Fruit fly (Drosophila melanogaster) whole organism, embryonic: Measurements from ENCODE around the gene CG45045.

Experiments
- Aef1 ChIP-seq: fragments of 200-800 bp; sonication (Bioruptor generic); IDR thresholded peaks from 3 replicates; pipeline ENCODE4 v1.3.6; 2022; ENCODE audit warnings: missing biosample characterization, missing genetic modification characterization
- CG10209 ChIP-seq: fragments of 200-800 bp; sonication (Bioruptor generic); optimal IDR thresholded peaks from 3 replicates; lab custom pipeline; 2017; ENCODE audit warnings: missing biosample characterization, mild to moderate bottlenecking, missing genetic modification characterization, missing genetic modification reagents
- CG11093 ChIP-seq: fragments of 200-800 bp; sonication (Bioruptor generic); IDR thresholded peaks from 3 replicates; pipeline ENCODE4 v1.3.6; 2022; ENCODE audit warnings: missing biosample characterization, missing genetic modification characterization
- CG11723 ChIP-seq: fragments of 200-800 bp; sonication (Bioruptor generic); optimal IDR thresholded peaks from 2 replicates; lab custom pipeline; 2017; ENCODE audit warnings: missing biosample characterization, mild to moderate bottlenecking, missing genetic modification characterization
- CG17359 ChIP-seq: fragments of 200-800 bp; sonication (Bioruptor generic); optimal IDR thresholded peaks from 3 replicates; lab custom pipeline; 2018; ENCODE audit warnings: missing biosample characterization, mild to moderate bottlenecking, missing genetic modification characterization, moderate library complexity
- CG17802 ChIP-seq: fragments of 200-800 bp; sonication (Bioruptor generic); optimal IDR thresholded peaks from 2 replicates; lab custom pipeline; 2018; ENCODE audit warnings: missing biosample characterization, mild to moderate bottlenecking, missing genetic modification characterization, moderate library complexity
- CG17912 ChIP-seq: fragments of 200-800 bp; sonication (Bioruptor generic); optimal IDR thresholded peaks from 2 replicates; lab custom pipeline; 2018; ENCODE audit warnings: missing biosample characterization, mild to moderate bottlenecking, missing genetic modification characterization
- CG2120 ChIP-seq: fragments of 200-800 bp; sonication (Bioruptor generic); optimal IDR thresholded peaks from 3 replicates; lab custom pipeline; 2016; ENCODE audit warnings: missing biosample characterization, missing genetic modification characterization
- CG2712 ChIP-seq: fragments of 200-800 bp; optimal IDR thresholded peaks from 3 replicates; lab custom pipeline; 2019; ENCODE audit warnings: missing biosample characterization, mild to moderate bottlenecking, missing genetic modification characterization, moderate library complexity
- CG34224 ChIP-seq: fragments of 200-800 bp; sonication (Bioruptor generic); IDR thresholded peaks from 3 replicates; pipeline ENCODE4 v1.3.6; 2022; ENCODE audit warnings: missing biosample characterization, missing genetic modification characterization; ENCODE audit not compliant: partially characterized antibody
- CG3995 ChIP-seq: fragments of 200-800 bp; sonication (Bioruptor generic); optimal IDR thresholded peaks from 3 replicates; lab custom pipeline; 2016; ENCODE audit warnings: missing biosample characterization, missing genetic modification characterization
- CG5245 ChIP-seq: fragments of 200-800 bp; sonication (Bioruptor generic); optimal IDR thresholded peaks from 3 replicates; lab custom pipeline; 2016; ENCODE audit warnings: missing biosample characterization, missing genetic modification characterization
- CG6854 ChIP-seq: fragments of 200-800 bp; sonication (Bioruptor generic); optimal IDR thresholded peaks from 3 replicates; lab custom pipeline; 2017; ENCODE audit warnings: missing biosample characterization, mild to moderate bottlenecking, missing genetic modification characterization
- CG7963 ChIP-seq: fragments of 200-800 bp; sonication (Bioruptor generic); IDR thresholded peaks from 3 replicates; pipeline ENCODE4 v1.3.6; 2022; ENCODE audit warnings: missing biosample characterization, missing genetic modification characterization; ENCODE audit not compliant: partially characterized antibody
- CG9215 ChIP-seq: fragments of 200-800 bp; sonication (Bioruptor generic); IDR thresholded peaks from 2 replicates; pipeline ENCODE4 v1.3.6; 2022; ENCODE audit warnings: missing biosample characterization, missing genetic modification characterization
- CG9932 ChIP-seq: fragments of 200-800 bp; sonication (Bioruptor generic); IDR thresholded peaks from 2 replicates; pipeline ENCODE4 v1.3.6; 2022; ENCODE audit warnings: missing biosample characterization, missing genetic modification characterization
- CoRest ChIP-seq: fragments of 200-800 bp; sonication (Bioruptor generic); optimal IDR thresholded peaks from 3 replicates; lab custom pipeline; 2018; ENCODE audit warnings: missing biosample characterization, mild to moderate bottlenecking, missing genetic modification characterization, moderate library complexity
- Deaf1 ChIP-seq: fragments of 200-800 bp; optimal IDR thresholded peaks from 3 replicates; lab custom pipeline; 2019; ENCODE audit warnings: missing biosample characterization, mild to moderate bottlenecking, missing genetic modification characterization, moderate library complexity
- Fer3 ChIP-seq: fragments of 200-800 bp; sonication (Bioruptor generic); optimal IDR thresholded peaks from 2 replicates; lab custom pipeline; 2018; ENCODE audit warnings: missing biosample characterization, mild to moderate bottlenecking, missing genetic modification characterization, moderate library complexity
- Gsc ChIP-seq: fragments of 200-800 bp; sonication (Bioruptor generic); IDR thresholded peaks from 2 replicates; pipeline ENCODE4 v1.3.6; 2022; ENCODE audit warnings: missing biosample characterization, missing genetic modification characterization
- Hey ChIP-seq: fragments of 200-800 bp; sonication (Bioruptor generic); optimal IDR thresholded peaks from 3 replicates; lab custom pipeline; 2018; ENCODE audit warnings: missing biosample characterization, mild to moderate bottlenecking, missing genetic modification characterization
- Hmx ChIP-seq: fragments of 200-800 bp; sonication (Bioruptor generic); optimal IDR thresholded peaks from 2 replicates; lab custom pipeline; 2016; ENCODE audit warnings: missing biosample characterization, missing genetic modification characterization
- Mrtf ChIP-seq: fragments of 200-800 bp; sonication (Bioruptor generic); IDR thresholded peaks from 3 replicates; pipeline ENCODE4 v1.3.6; 2022; ENCODE audit warnings: missing biosample characterization, missing genetic modification characterization
- NC2β ChIP-seq: fragments of 200-800 bp; sonication (Bioruptor generic); optimal IDR thresholded peaks from 2 replicates; lab custom pipeline; 2016; ENCODE audit warnings: missing biosample characterization, missing genetic modification characterization
- NfI ChIP-seq: fragments of 200-800 bp; sonication (Bioruptor generic); optimal IDR thresholded peaks from 3 replicates; lab custom pipeline; 2018; ENCODE audit warnings: missing biosample characterization, mild to moderate bottlenecking, missing genetic modification characterization, moderate library complexity
- Side ChIP-seq: fragments of 200-800 bp; sonication (Bioruptor generic); optimal IDR thresholded peaks from 2 replicates; lab custom pipeline; 2016; ENCODE audit warnings: missing biosample characterization, missing genetic modification characterization
- Sox102F ChIP-seq: fragments of 200-800 bp; sonication (Bioruptor generic); optimal IDR thresholded peaks from 2 replicates; lab custom pipeline; 2018; ENCODE audit warnings: missing biosample characterization, mild to moderate bottlenecking, missing genetic modification characterization, moderate library complexity
- Stat92E ChIP-seq, 3 experiments: fragments of >200 bp in 2 of 3; fragments of 200-800 bp in 1 of 3; sonication (Bioruptor generic) in 1 of 3; optimal IDR thresholded peaks; 2 replicates each; lab custom pipeline; 2017 to 2019; ENCODE audit warnings: missing biosample characterization in 3 of 3, missing genetic modification characterization in 3 of 3, mild to moderate bottlenecking in 1 of 3, moderate library complexity in 1 of 3
- Vsx1 ChIP-seq: fragments of 200-800 bp; sonication (Bioruptor generic); optimal IDR thresholded peaks from 2 replicates; lab custom pipeline; 2017; ENCODE audit warnings: missing biosample characterization, mild to moderate bottlenecking, missing genetic modification characterization, missing genetic modification reagents
- ac ChIP-seq: fragments of 200-800 bp; sonication (Bioruptor generic); optimal IDR thresholded peaks from 3 replicates; lab custom pipeline; 2017; ENCODE audit warnings: missing biosample characterization, mild to moderate bottlenecking, missing genetic modification characterization
- aop ChIP-seq: fragments of 200-800 bp; sonication (Bioruptor generic); IDR thresholded peaks from 2 replicates; pipeline ENCODE4 v1.3.6; 2022; ENCODE audit warnings: missing biosample characterization, missing genetic modification characterization
- bcd ChIP-seq: fragments of 200-800 bp; sonication (Bioruptor generic); optimal IDR thresholded peaks from 2 replicates; lab custom pipeline; 2017; ENCODE audit warnings: missing biosample characterization, mild to moderate bottlenecking, missing genetic modification characterization
- chinmo ChIP-seq: fragments of 200-800 bp; sonication (Bioruptor generic); IDR thresholded peaks from 4 replicates; pipeline ENCODE4 v1.3.6; 2022; ENCODE audit warnings: missing biosample characterization, missing genetic modification characterization; ENCODE audit not compliant: partially characterized antibody
- ems ChIP-seq: fragments of 200-800 bp; sonication (Bioruptor generic); optimal IDR thresholded peaks from 3 replicates; lab custom pipeline; 2016; ENCODE audit warnings: missing biosample characterization, missing genetic modification characterization
- inv ChIP-seq: fragments of 200-800 bp; sonication (Bioruptor generic); IDR thresholded peaks from 2 replicates; pipeline ENCODE4 v1.3.6; 2022; ENCODE audit warnings: missing biosample characterization, missing genetic modification characterization; ENCODE audit not compliant: partially characterized antibody
- lilli ChIP-seq: fragments of 200-800 bp; sonication (Bioruptor generic); optimal IDR thresholded peaks from 3 replicates; lab custom pipeline; 2016; ENCODE audit warnings: missing biosample characterization, missing genetic modification characterization
- mirr ChIP-seq: fragments of 200-800 bp; sonication (Bioruptor generic); optimal IDR thresholded peaks from 3 replicates; lab custom pipeline; 2018; ENCODE audit warnings: missing biosample characterization, mild to moderate bottlenecking, missing genetic modification characterization
- nau ChIP-seq: fragments of 200-800 bp; sonication (Bioruptor generic); optimal IDR thresholded peaks from 3 replicates; lab custom pipeline; 2017; ENCODE audit warnings: missing biosample characterization, mild to moderate bottlenecking, missing genetic modification characterization, missing genetic modification reagents
- nerfin-1 ChIP-seq: fragments of 200-800 bp; sonication (Bioruptor generic); optimal IDR thresholded peaks from 3 replicates; lab custom pipeline; 2019; ENCODE audit warnings: missing biosample characterization, mild to moderate bottlenecking, missing genetic modification characterization, moderate library complexity
- onecut ChIP-seq: fragments of 200-800 bp; sonication (Bioruptor generic); IDR thresholded peaks from 2 replicates; pipeline ENCODE4 v1.3.6; 2022; ENCODE audit warnings: missing biosample characterization, missing genetic modification characterization
- pzg ChIP-seq: fragments of 200-800 bp; sonication (Bioruptor generic); optimal IDR thresholded peaks from 3 replicates; lab custom pipeline; 2018; ENCODE audit warnings: missing biosample characterization, mild to moderate bottlenecking, missing genetic modification characterization, moderate library complexity
- salm ChIP-seq: fragments of 200-800 bp; sonication (Bioruptor generic); optimal IDR thresholded peaks from 2 replicates; lab custom pipeline; 2018; ENCODE audit warnings: missing biosample characterization, mild to moderate bottlenecking, missing genetic modification characterization
- sc ChIP-seq, 3 experiments: fragments of >200 bp in 2 of 3; fragments of 200-800 bp in 1 of 3; sonication (Bioruptor generic) in 1 of 3; optimal IDR thresholded peaks; 2 replicates in 2 of 3; 3 replicates in 1 of 3; lab custom pipeline; 2017; ENCODE audit warnings: mild to moderate bottlenecking in 1 of 3, missing biosample characterization in 1 of 3, missing genetic modification characterization in 1 of 3, missing genetic modification reagents in 1 of 3
- scrt ChIP-seq: fragments of 200-800 bp; sonication (Bioruptor generic); optimal IDR thresholded peaks from 2 replicates; lab custom pipeline; 2018; ENCODE audit warnings: missing biosample characterization, mild to moderate bottlenecking, missing genetic modification characterization, moderate library complexity
- slou ChIP-seq: fragments of 200-800 bp; sonication (Bioruptor generic); optimal IDR thresholded peaks from 3 replicates; lab custom pipeline; 2016; ENCODE audit warnings: missing biosample characterization, missing genetic modification characterization
- slp2 ChIP-seq: fragments of 200-800 bp; sonication (Bioruptor generic); optimal IDR thresholded peaks from 2 replicates; lab custom pipeline; 2016; ENCODE audit warnings: missing biosample characterization, missing genetic modification characterization
- stwl ChIP-seq: fragments of 200-800 bp; sonication (Bioruptor generic); optimal IDR thresholded peaks from 3 replicates; lab custom pipeline; 2018; ENCODE audit warnings: missing biosample characterization, mild to moderate bottlenecking, missing genetic modification characterization, moderate library complexity
- sug ChIP-seq: fragments of 200-800 bp; optimal IDR thresholded peaks from 2 replicates; lab custom pipeline; 2019; ENCODE audit warnings: missing biosample characterization, mild to moderate bottlenecking, missing genetic modification characterization, moderate library complexity
- vfl ChIP-seq: fragments of 200-800 bp; sonication (Bioruptor generic); optimal IDR thresholded peaks from 2 replicates; lab custom pipeline; 2016; ENCODE audit warnings: missing biosample characterization, missing genetic modification characterization
- zfh2 ChIP-seq: fragments of 200-800 bp; sonication (Bioruptor generic); optimal IDR thresholded peaks from 2 replicates; lab custom pipeline; 2016; ENCODE audit warnings: missing biosample characterization, missing genetic modification characterization

CG45045 gene

DNA sequence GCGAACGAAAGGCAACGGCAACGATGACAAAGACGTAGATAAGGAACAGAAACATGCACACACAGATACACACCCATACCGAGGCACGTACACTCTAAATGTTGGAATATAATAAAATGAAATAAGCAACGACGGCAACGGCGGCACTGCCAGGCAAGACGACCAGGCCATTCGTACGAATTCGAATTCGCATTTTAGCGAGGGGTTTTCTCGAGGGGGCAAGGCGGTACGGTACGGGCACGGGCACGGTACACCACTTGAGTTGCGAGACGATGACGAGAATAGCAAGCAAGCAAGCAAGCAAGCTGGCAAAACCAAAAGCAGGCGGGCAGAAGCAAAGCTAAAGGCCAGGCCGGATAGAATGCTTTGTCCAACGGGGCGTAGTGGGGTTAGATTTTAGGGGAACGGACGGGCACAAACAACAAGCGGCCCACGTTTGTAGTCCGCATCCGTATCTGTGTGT, 33.8 kb downstream of the CG45045 start (continued):
- no peak for TF ChIP-seq slou (GFP tag; lab: Kevin White, UChicago)
- TF ChIP-seq Vsx1: no peak
- no peak for TF ChIP-seq slp2 (GFP tag; lab: Kevin White, UChicago)
- TF ChIP-seq nerfin-1 (tag; lab: Kevin White, UChicago): no peak
- peak; percentile 64 for TF ChIP-seq Deaf1 (tag; lab: Kevin White, UChicago)
- TF ChIP-seq ems (GFP tag; lab: Kevin White, UChicago): peak; percentile 11
- TF ChIP-seq CG7963 (GFP tag; lab: Robert Waterston, UW): no peak
- peak; percentile 13 for TF ChIP-seq zfh2
- TF ChIP-seq Side (GFP tag; lab: Kevin White, UChicago): no peak
- no peak for TF ChIP-seq CG10209 (GFP tag; lab: Kevin White, UChicago)
- no peak for TF ChIP-seq sc (optimal IDR thresholded peaks at IDR 0.05; lab: Kevin White, UChicago)
- no peak for TF ChIP-seq sc (GFP tag; optimal IDR thresholded peaks at IDR 0.05; lab: Kevin White, UChicago)
- TF ChIP-seq CG3995 (GFP tag; lab: Kevin White, UChicago): no peak
- TF ChIP-seq CG9932 (GFP tag; lab: Robert Waterston, UW): peak; percentile 29
- TF ChIP-seq pzg: peak; percentile 10
- no peak for TF ChIP-seq CG2712 (tag; lab: Kevin White, UChicago)
- no peak for TF ChIP-seq CG9215
- TF ChIP-seq aop (GFP tag; lab: Robert Waterston, UW): no peak
- no peak for TF ChIP-seq Sox102F
- TF ChIP-seq CG5245 (GFP tag; lab: Kevin White, UChicago): no peak
- TF ChIP-seq onecut (GFP tag; lab: Robert Waterston, UW): no peak
- TF ChIP-seq ac (GFP tag; lab: Kevin White, UChicago): no peak
- peak; percentile 50; the same call in 2 of the 3 replicates for TF ChIP-seq Aef1 (GFP tag; lab: Robert Waterston, UW)
- TF ChIP-seq Gsc (GFP tag; lab: Robert Waterston, UW): no peak
- TF ChIP-seq lilli (GFP tag; lab: Kevin White, UChicago): no peak
- no peak for TF ChIP-seq Fer3 (tag; lab: Kevin White, UChicago)
- no peak for TF ChIP-seq bcd (GFP tag; lab: Kevin White, UChicago)
- no peak for TF ChIP-seq inv
- no peak for TF ChIP-seq Stat92E (GFP tag; optimal IDR thresholded peaks at IDR 0.05; lab: Kevin White, UChicago)
- TF ChIP-seq CG34224 (GFP tag; lab: Robert Waterston, UW): peak; percentile 47; the same call in 1 of the 3 replicates
- TF ChIP-seq NfI (GFP tag; lab: Kevin White, UChicago): no peak
- no peak for TF ChIP-seq nau (GFP tag; lab: Kevin White, UChicago)
- TF ChIP-seq NC2β (GFP tag; lab: Kevin White, UChicago): no peak
- TF ChIP-seq CoRest (tag; lab: Kevin White, UChicago): peak; percentile 11
- no peak for TF ChIP-seq Mrtf (GFP tag; lab: Robert Waterston, UW)
- peak; percentile 21 for TF ChIP-seq CG2120
- peak; percentile 7 for TF ChIP-seq sug (tag; lab: Kevin White, UChicago)
- TF ChIP-seq CG11723 (GFP tag; lab: Kevin White, UChicago): no peak
- no peak for TF ChIP-seq CG11093
- TF ChIP-seq salm: no peak
- no peak for TF ChIP-seq vfl (GFP tag; lab: Kevin White, UChicago)
- no peak for TF ChIP-seq scrt (GFP tag; lab: Kevin White, UChicago)
- 0 out of 4 replicates have a peak, but pooled peaks have one; percentile 83 for TF ChIP-seq chinmo (GFP tag; lab: Robert Waterston, UW)
- no peak for TF ChIP-seq Hmx
- no peak for TF ChIP-seq CG6854
- TF ChIP-seq CG17912 (GFP tag; lab: Kevin White, UChicago): no peak
- no peak for TF ChIP-seq mirr (GFP tag; lab: Kevin White, UChicago)
- TF ChIP-seq CG17802 (tag; lab: Kevin White, UChicago): no peak
- peak; percentile 84 for TF ChIP-seq Hey (tag; lab: Kevin White, UChicago)
- no peak for TF ChIP-seq CG17359
- no peak for TF ChIP-seq stwl (tag; lab: Kevin White, UChicago)
